Fruit fly (Drosophila melanogaster) whole organism, pupa: ENCODE measurements around the gene CG14731.
A peak's percentile ranks its signal among the peaks of the same experiment; 100 is the strongest.

ENCODE experiments used
- CG10348 ChIP-seq: fragments of 200-800 bp; sonication (Bioruptor generic); IDR thresholded peaks from 2 replicates; pipeline ENCODE4 v1.3.6; 2022; ENCODE audit warnings: missing biosample characterization, missing genetic modification characterization
- CG12605 ChIP-seq: fragments of 200-800 bp; sonication (Bioruptor generic); IDR thresholded peaks from 2 replicates; pipeline ENCODE4 v1.3.6; 2022; ENCODE audit warnings: missing biosample characterization, missing genetic modification characterization
- CG14655 ChIP-seq: fragments of 200-800 bp; sonication (Bioruptor generic); optimal IDR thresholded peaks from 3 replicates; lab custom pipeline; 2017; ENCODE audit warnings: mild to moderate bottlenecking, missing biosample characterization, missing genetic modification reagents, missing genetic modification characterization
- CG8159 ChIP-seq: fragments of 200-800 bp; sonication (Bioruptor generic); optimal IDR thresholded peaks from 3 replicates; lab custom pipeline; 2018; ENCODE audit warnings: missing biosample characterization, mild to moderate bottlenecking, missing genetic modification characterization, moderate library complexity
- D1 ChIP-seq: fragments of 200-800 bp; sonication (Bioruptor generic); optimal IDR thresholded peaks from 2 replicates; lab custom pipeline; 2018; ENCODE audit warnings: missing biosample characterization, mild to moderate bottlenecking, missing genetic modification characterization, moderate library complexity
- Snoo ChIP-seq: fragments of 200-800 bp; sonication (Bioruptor generic); optimal IDR thresholded peaks from 3 replicates; lab custom pipeline; 2017; ENCODE audit warnings: missing biosample characterization, mild to moderate bottlenecking, missing genetic modification characterization, inconsistent platforms
- fd96Ca ChIP-seq: fragments of 200-800 bp; sonication (Bioruptor generic); IDR thresholded peaks from 3 replicates; pipeline ENCODE4 v1.3.6; 2022; ENCODE audit warnings: missing biosample characterization, missing genetic modification characterization

DNA sequence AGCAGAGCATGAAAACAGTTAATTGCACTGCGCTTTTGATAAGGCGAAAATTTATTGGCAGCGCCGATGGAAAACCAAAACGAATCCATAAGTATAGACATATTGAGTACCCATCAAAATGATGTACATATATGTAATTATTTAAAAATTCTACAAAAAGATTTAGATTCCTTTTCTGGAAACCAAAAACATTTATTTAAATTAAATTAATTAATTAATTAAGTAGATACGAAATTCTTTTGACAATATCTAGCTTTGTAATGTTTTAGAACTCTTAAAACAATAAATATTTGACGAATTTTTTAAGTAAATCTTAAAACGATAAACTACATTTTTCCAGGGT lies 46.2 kb downstream of the CG14731 start:
- TF ChIP-seq CG12605 = 0 out of 2 replicates have a peak, but pooled peaks have one; percentile 31
- TF ChIP-seq fd96Ca (GFP tag; lab: Robert Waterston, UW) = no peak
- peak; percentile 31 for TF ChIP-seq CG8159 (tag; lab: Kevin White, UChicago)
- peak; percentile 18 for TF ChIP-seq D1 (tag; lab: Kevin White, UChicago)
- no peak for TF ChIP-seq Snoo (tag; lab: Kevin White, UChicago)
- no peak for TF ChIP-seq CG10348 (GFP tag; lab: Robert Waterston, UW)
- TF ChIP-seq CG14655 = peak; percentile 41
